Worm (Caenorhabditis elegans): Measurements from ENCODE around the gene F53C3.4.

DNA sequence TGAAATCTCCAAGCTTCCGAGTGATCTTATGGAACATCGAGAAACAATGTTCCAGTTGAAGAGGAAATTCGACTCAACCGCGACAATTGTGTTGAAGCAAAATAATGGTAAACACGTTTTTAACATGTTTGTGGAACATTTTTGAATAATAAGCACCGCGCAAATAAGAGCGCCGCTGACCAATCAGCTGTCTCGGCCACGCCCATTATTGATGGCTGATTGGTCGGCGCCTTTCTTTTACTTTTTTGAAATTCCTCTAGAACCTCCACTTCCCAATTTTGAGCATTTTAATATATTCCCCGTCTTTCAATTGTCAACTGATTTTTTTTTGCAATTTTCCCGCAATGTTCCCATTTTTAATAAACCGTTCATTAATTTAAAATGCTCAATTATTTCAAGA is 6.9 kb downstream of the F53C3.4 start:
- no peak for TF ChIP-seq tbx-37 (GFP tag; conservative IDR thresholded peaks at IDR 0.05)
- TF ChIP-seq sea-1 (GFP tag; conservative IDR thresholded peaks at IDR 0.05) = no peak
- TF ChIP-seq scrt-1 (GFP tag; IDR thresholded peaks at IDR 0.05) = no peak
- TF ChIP-seq ama-1 (optimal IDR thresholded peaks at IDR 0.05) = no peak
- TF ChIP-seq F13C5.2 (tag; optimal IDR thresholded peaks at IDR 0.05) = no peak

Data from whole organism, early embryonic.